Worm (Caenorhabditis elegans) whole organism, late embryonic: ENCODE measurements around the gene srbc-63.

Experiments
- K02D7.2 ChIP-seq: sonication (generic microtip); optimal IDR thresholded peaks from 2 replicates; lab custom pipeline; 2017; ENCODE audit warnings: mild to moderate bottlenecking, missing genetic modification characterization, missing compliant biosample characterization
- ceh-2 ChIP-seq: sonication (generic microtip); optimal IDR thresholded peaks from 2 replicates; lab custom pipeline; 2016; ENCODE audit warnings: missing genotype, missing genetic modification characterization, missing compliant biosample characterization
- ceh-31 ChIP-seq: sonication (generic microtip); optimal IDR thresholded peaks from 2 replicates; lab custom pipeline; 2016; ENCODE audit warnings: missing genetic modification characterization, missing compliant biosample characterization
- lin-11 ChIP-seq: fragments of 200-800 bp; sonication (Bioruptor generic); optimal IDR thresholded peaks from 2 replicates; lab custom pipeline; 2018; ENCODE audit warnings: mild to moderate bottlenecking, missing genetic modification characterization, missing compliant biosample characterization
- odd-2 ChIP-seq: sonication (generic microtip); optimal IDR thresholded peaks from 2 replicates; lab custom pipeline; 2017; ENCODE audit warnings: antibody characterized with exemption, mild to moderate bottlenecking, missing genetic modification characterization, missing compliant biosample characterization
- tbx-7 ChIP-seq: sonication (generic microtip); optimal IDR thresholded peaks from 2 replicates; lab custom pipeline; 2016; ENCODE audit warnings: missing genotype, missing genetic modification characterization, missing compliant biosample characterization
- zip-5 ChIP-seq: sonication (generic microtip); optimal IDR thresholded peaks from 2 replicates; lab custom pipeline; 2016; ENCODE audit warnings: missing genetic modification characterization, missing compliant biosample characterization

Gene srbc-63

DNA sequence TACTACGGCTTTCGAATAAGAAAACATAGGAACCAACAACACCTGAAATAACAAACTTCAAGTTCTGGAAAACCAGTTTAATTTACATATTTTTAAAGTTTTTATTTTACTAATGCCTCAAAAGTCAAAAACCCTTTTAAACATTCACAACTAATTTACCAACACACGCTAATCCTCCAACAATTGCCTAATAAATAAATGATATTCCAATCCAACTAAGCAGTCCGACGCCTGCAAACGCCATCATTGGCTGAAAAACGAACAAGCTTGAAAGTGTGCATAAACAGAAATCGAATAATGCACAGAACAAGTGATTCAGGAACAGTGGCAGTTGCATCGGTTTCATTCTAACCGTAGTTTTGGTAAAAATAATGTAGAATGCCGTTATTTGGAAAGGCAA lies 44.8 kb downstream of the srbc-63 start:
- no peak for TF ChIP-seq K02D7.2 (tag; lab: Kevin White, UChicago)
- no peak for TF ChIP-seq lin-11 (tag; lab: Kevin White, UChicago)
- TF ChIP-seq tbx-7, result no peak
- TF ChIP-seq ceh-31 (tag; lab: Kevin White, UChicago), result no peak
- no peak for TF ChIP-seq ceh-2 (tag; lab: Kevin White, UChicago)
- TF ChIP-seq odd-2 (tag; lab: Kevin White, UChicago), result no peak
- TF ChIP-seq zip-5 (tag; lab: Kevin White, UChicago), result no peak
